Worm (Caenorhabditis elegans): ENCODE data around the gene cdgs-1.

- no peak for TF ChIP-seq flt-1 (GFP tag; IDR thresholded peaks at IDR 0.05)
- no peak for TF ChIP-seq hmg-4 (GFP tag; optimal IDR thresholded peaks at IDR 0.05)
- no peak for TF ChIP-seq ama-1 (optimal IDR thresholded peaks at IDR 0.05)
These were observed 21.0 kb upstream of the cdgs-1 start for ce11 chrIV:7836491-7836890.

All from whole organism, early embryonic.